Worm (Caenorhabditis elegans) whole organism, L3 larva: ENCODE results near the gene F41D9.2.
A peak's percentile ranks its signal among the peaks of the same experiment; 100 is the strongest.

ENCODE experiments used
- egl-27 ChIP-seq: sonication (generic microtip); optimal IDR thresholded peaks from 4 replicates; lab custom pipeline; 2017; ENCODE audit warnings: missing biosample characterization, missing genetic modification reagents, missing genetic modification characterization
- nhr-67 ChIP-seq: fragments of 150-350 bp; optimal IDR thresholded peaks from 2 replicates; lab custom pipeline; 2014; ENCODE audit warnings: missing biosample characterization, missing genetic modification characterization
- pha-4 ChIP-seq: fragments of 150-350 bp; optimal IDR thresholded peaks from 2 replicates; lab custom pipeline; 2014; ENCODE audit warnings: missing biosample characterization, missing genetic modification reagents, missing genetic modification characterization

ce11 chrX:8424286-8424685, 39.5 kb upstream of the F41D9.2 start:
- TF ChIP-seq nhr-67 (tag; lab: Kevin White, UChicago), result no peak
- peak; percentile 4 for TF ChIP-seq pha-4 (tag; lab: Kevin White, UChicago)
- TF ChIP-seq egl-27 (tag; lab: Kevin White, UChicago), result no peak
